Worm (Caenorhabditis elegans): Measurements from ENCODE around the gene lips-11.

ce11 chrII:1136485-1136884 lies 25.7 kb upstream of the lips-11 start, which contains the start of gene pod-2:
- no peak for TF ChIP-seq ztf-29 (GFP tag; IDR thresholded peaks at IDR 0.05)
- no peak for TF ChIP-seq flt-1 (GFP tag; IDR thresholded peaks at IDR 0.05)
- no peak for TF ChIP-seq tab-1 (GFP tag; IDR thresholded peaks at IDR 0.05)
